Fruit fly (Drosophila melanogaster) whole organism, pupa: ENCODE measurements around the gene CG34268.
A peak's percentile ranks its signal among the peaks of the same experiment; 100 is the strongest.

Source experiments
- CG13204 ChIP-seq: fragments of 200-800 bp; sonication (Bioruptor generic); optimal IDR thresholded peaks from 2 replicates; lab custom pipeline; 2018; ENCODE audit warnings: missing biosample characterization, mild to moderate bottlenecking, missing genetic modification characterization, moderate library complexity
- CG15710 ChIP-seq: fragments of 200-800 bp; sonication (Bioruptor generic); optimal IDR thresholded peaks from 2 replicates; lab custom pipeline; 2018; ENCODE audit warnings: missing biosample characterization, mild to moderate bottlenecking, missing genetic modification characterization, moderate library complexity
- CG32121 ChIP-seq: fragments of 200-800 bp; sonication (Bioruptor generic); IDR thresholded peaks from 2 replicates; pipeline ENCODE4 v1.3.6; 2022; ENCODE audit warnings: missing biosample characterization, missing genetic modification characterization
- CG9948 ChIP-seq: fragments of 200-800 bp; sonication (Bioruptor generic); optimal IDR thresholded peaks from 2 replicates; lab custom pipeline; 2018; ENCODE audit warnings: missing biosample characterization, mild to moderate bottlenecking, missing genetic modification characterization, moderate library complexity
- EcR ChIP-seq: fragments of 200-800 bp; sonication (Bioruptor generic); optimal IDR thresholded peaks from 3 replicates; lab custom pipeline; 2019; ENCODE audit warnings: missing biosample characterization, missing genetic modification characterization, mild to moderate bottlenecking, moderate library complexity, missing genetic modification reagents
- Pif1A ChIP-seq: fragments of 200-800 bp; sonication (Bioruptor generic); optimal IDR thresholded peaks from 3 replicates; lab custom pipeline; 2016; ENCODE audit warnings: missing biosample characterization, missing genetic modification characterization
- Snoo ChIP-seq: fragments of 200-800 bp; sonication (Bioruptor generic); optimal IDR thresholded peaks from 3 replicates; lab custom pipeline; 2017; ENCODE audit warnings: missing biosample characterization, mild to moderate bottlenecking, missing genetic modification characterization, inconsistent platforms
- gl ChIP-seq: fragments of 200-800 bp; sonication (Bioruptor generic); optimal IDR thresholded peaks from 2 replicates; lab custom pipeline; 2018; ENCODE audit warnings: missing biosample characterization, mild to moderate bottlenecking, missing genetic modification characterization

DNA sequence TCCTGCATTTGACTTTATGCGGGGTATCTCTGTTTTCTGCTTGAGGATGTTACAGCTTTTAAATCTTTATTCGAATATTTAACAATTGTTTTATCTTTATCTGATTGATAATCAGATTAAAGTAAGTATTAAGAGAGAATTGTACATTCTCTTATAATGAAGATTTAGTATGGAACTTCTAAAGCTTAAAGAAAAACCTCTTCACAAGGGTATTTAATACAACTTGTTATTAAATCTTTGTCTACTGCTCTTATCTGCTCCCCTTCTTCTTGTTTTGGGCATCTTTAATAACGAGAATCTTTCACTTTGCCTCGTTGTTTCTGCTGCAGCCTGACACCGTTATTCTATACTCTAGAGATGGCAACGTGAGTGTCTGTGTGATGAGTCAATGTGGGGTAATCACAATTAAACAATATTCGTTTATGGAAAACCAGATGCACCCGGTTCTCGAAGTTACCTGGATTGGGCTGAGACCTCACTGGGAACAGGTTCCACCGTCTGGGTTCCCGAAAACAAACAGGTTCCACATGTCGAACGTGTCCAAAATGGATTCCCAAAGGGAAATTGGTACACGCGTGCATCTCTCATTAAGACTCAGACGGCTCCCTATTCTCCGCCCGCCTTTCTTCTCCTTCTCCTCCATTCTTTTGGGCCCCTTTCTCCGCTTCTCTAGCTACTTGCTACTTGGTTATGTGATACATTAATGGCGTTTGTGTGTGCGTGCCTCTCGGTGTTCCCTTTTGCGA, 49.5 kb downstream of the CG34268 start:
- TF ChIP-seq CG32121 (GFP tag; lab: Robert Waterston, UW) (no peak), EcR (GFP tag; lab: Kevin White, UChicago) (no peak), CG9948 (tag; lab: Kevin White, UChicago) (peak; percentile 33), CG13204 (GFP tag; lab: Kevin White, UChicago) (no peak), CG15710 (tag; lab: Kevin White, UChicago) (peak; percentile 78), Pif1A (GFP tag; lab: Kevin White, UChicago) (peak; percentile 51), gl (no peak), Snoo (tag; lab: Kevin White, UChicago) (peak; percentile 50)
